Fruit fly (Drosophila melanogaster) whole organism, wandering third instar larva: Measurements from ENCODE around the gene CG7896.

Source experiments
- Abd-B ChIP-seq: fragments of >200 bp; optimal IDR thresholded peaks from 2 replicates; lab custom pipeline; 2017; ENCODE audit warnings: missing biosample characterization, missing genetic modification characterization
- CG32264 ChIP-seq: fragments of 200-800 bp; sonication (Bioruptor generic); optimal IDR thresholded peaks from 2 replicates; lab custom pipeline; 2016; ENCODE audit warnings: missing biosample characterization, missing genetic modification characterization
- CrebA ChIP-seq: fragments of 200-800 bp; sonication (Bioruptor generic); optimal IDR thresholded peaks from 2 replicates; lab custom pipeline; 2016; ENCODE audit warnings: missing biosample characterization, mild to moderate bottlenecking, missing genetic modification characterization, borderline replicate concordance
- Dfd ChIP-seq: fragments of >200 bp; optimal IDR thresholded peaks from 2 replicates; lab custom pipeline; 2017; ENCODE audit warnings: missing biosample characterization, missing genetic modification characterization
- Dif ChIP-seq: fragments of 200-275, 200-300 bp; sonication (Bioruptor generic); optimal IDR thresholded peaks from 2 replicates; lab custom pipeline; 2018; ENCODE audit warnings: missing biosample characterization, missing genetic modification characterization; ENCODE audit not compliant: partially characterized antibody
- GATAd ChIP-seq: sonication (Bioruptor generic); optimal IDR thresholded peaks from 2 replicates; lab custom pipeline; 2016; ENCODE audit warnings: missing biosample characterization, missing genetic modification characterization
- HLH106 ChIP-seq: fragments of 200-800 bp; optimal IDR thresholded peaks from 3 replicates; lab custom pipeline; 2019; ENCODE audit warnings: missing biosample characterization, mild to moderate bottlenecking, missing genetic modification characterization, moderate library complexity
- Hnf4 ChIP-seq: fragments of 200-800 bp; sonication (Bioruptor generic); optimal IDR thresholded peaks from 2 replicates; lab custom pipeline; 2016; ENCODE audit warnings: missing biosample characterization, mild to moderate bottlenecking, missing genetic modification characterization
- Hr78 ChIP-seq: fragments of >200 bp; optimal IDR thresholded peaks from 2 replicates; lab custom pipeline; 2017; ENCODE audit warnings: missing biosample characterization, missing genetic modification characterization
- Hr83 ChIP-seq: fragments of 200-300 bp; sonication (Bioruptor generic); optimal IDR thresholded peaks from 2 replicates; lab custom pipeline; 2016; ENCODE audit warnings: missing biosample characterization, mild to moderate bottlenecking, missing genetic modification characterization, moderate library complexity; ENCODE audit not compliant: poor library complexity, severe bottlenecking
- Jra ChIP-seq: sonication (Bioruptor generic); optimal IDR thresholded peaks from 2 replicates; lab custom pipeline; 2016; ENCODE audit warnings: missing biosample characterization, missing genetic modification characterization
- Mio ChIP-seq: sonication (Bioruptor generic); optimal IDR thresholded peaks from 2 replicates; lab custom pipeline; 2016; ENCODE audit warnings: missing biosample characterization, missing genetic modification characterization
- Myc ChIP-seq: fragments of >200 bp; optimal IDR thresholded peaks from 2 replicates; lab custom pipeline; 2017
- N ChIP-seq: fragments of >200 bp; optimal IDR thresholded peaks from 2 replicates; lab custom pipeline; 2018; ENCODE audit warnings: missing biosample characterization, missing external identifiers, missing genetic modification characterization
- OdsH ChIP-seq: fragments of 200-800 bp; sonication (Bioruptor generic); optimal IDR thresholded peaks from 2 replicates; lab custom pipeline; 2016; ENCODE audit warnings: missing biosample characterization, mild to moderate bottlenecking, missing genetic modification characterization
- Rel ChIP-seq, 2 experiments: fragments of 200-800 bp; sonication (Bioruptor generic) in 1 of 2; optimal IDR thresholded peaks; 2 replicates in 1 of 2; 3 replicates in 1 of 2; lab custom pipeline; 2016 to 2019; ENCODE audit warnings: mild to moderate bottlenecking in 2 of 2, missing biosample characterization in 2 of 2, missing genetic modification characterization in 2 of 2, moderate library complexity in 1 of 2
- Sp1 ChIP-seq: fragments of 200-800 bp; sonication (Bioruptor generic); optimal IDR thresholded peaks from 3 replicates; lab custom pipeline; 2019; ENCODE audit warnings: missing biosample characterization, mild to moderate bottlenecking, missing genetic modification characterization, moderate library complexity
- Vsx2 ChIP-seq: fragments of 200-300, 225-300 bp; sonication (Bioruptor generic); optimal IDR thresholded peaks from 2 replicates; lab custom pipeline; 2018; ENCODE audit warnings: missing biosample characterization, missing genetic modification characterization; ENCODE audit not compliant: partially characterized antibody
- br ChIP-seq: fragments of 200-800 bp; sonication (Bioruptor generic); optimal IDR thresholded peaks from 2 replicates; lab custom pipeline; 2016; ENCODE audit warnings: missing biosample characterization, missing genetic modification characterization
- brk ChIP-seq: fragments of 200-800 bp; sonication (Bioruptor generic); optimal IDR thresholded peaks from 2 replicates; lab custom pipeline; 2016; ENCODE audit warnings: missing biosample characterization, mild to moderate bottlenecking, missing genetic modification characterization
- dl ChIP-seq, 2 experiments: fragments of 175-275, 200-275 bp in 1 of 2; fragments of 200-275 bp in 1 of 2; sonication (Bioruptor generic); optimal IDR thresholded peaks; lab custom pipeline; 2018; ENCODE audit warnings: mild to moderate bottlenecking in 2 of 2, missing biosample characterization in 2 of 2, missing genetic modification characterization in 2 of 2, moderate library complexity in 2 of 2; ENCODE audit not compliant: partially characterized antibody in 2 of 2, insufficient read depth in 1 of 2
- dmrt93B ChIP-seq: fragments of 200-800 bp; sonication (Bioruptor generic); optimal IDR thresholded peaks from 2 replicates; lab custom pipeline; 2018; ENCODE audit warnings: missing biosample characterization, mild to moderate bottlenecking, missing genetic modification characterization
- dsf ChIP-seq: sonication (Bioruptor generic); optimal IDR thresholded peaks from 2 replicates; lab custom pipeline; 2016; ENCODE audit warnings: missing biosample characterization, missing genetic modification characterization, borderline replicate concordance
- ey ChIP-seq: fragments of 200-800 bp; sonication (Bioruptor generic); optimal IDR thresholded peaks from 2 replicates; lab custom pipeline; 2016; ENCODE audit warnings: missing biosample characterization, missing genetic modification characterization
- foxo ChIP-seq, 2 experiments: fragments of 200-800 bp; sonication (Bioruptor generic); optimal IDR thresholded peaks; 2 replicates in 1 of 2; 3 replicates in 1 of 2; lab custom pipeline; 2016 to 2017; ENCODE audit warnings: missing biosample characterization in 2 of 2, missing genetic modification characterization in 2 of 2
- fru ChIP-seq: fragments of 200-800 bp; sonication (Bioruptor generic); optimal IDR thresholded peaks from 3 replicates; lab custom pipeline; 2016; ENCODE audit warnings: missing biosample characterization, mild to moderate bottlenecking, missing genetic modification characterization
- h ChIP-seq: fragments of 200-800 bp; sonication (Bioruptor generic); optimal IDR thresholded peaks from 3 replicates; lab custom pipeline; 2016; ENCODE audit warnings: missing biosample characterization, mild to moderate bottlenecking, missing genetic modification characterization
- jim ChIP-seq: fragments of 175-275, 200-325 bp; sonication (Bioruptor generic); optimal IDR thresholded peaks from 2 replicates; lab custom pipeline; 2016; ENCODE audit warnings: missing biosample characterization, mild to moderate bottlenecking, missing genetic modification characterization
- lola ChIP-seq: fragments of >200 bp; optimal IDR thresholded peaks from 2 replicates; lab custom pipeline; 2017; ENCODE audit warnings: missing biosample characterization, missing genetic modification characterization
- pan ChIP-seq: fragments of >200 bp; optimal IDR thresholded peaks from 2 replicates; lab custom pipeline; 2017
- psq ChIP-seq: fragments of 200-800 bp; sonication (Bioruptor generic); optimal IDR thresholded peaks from 3 replicates; lab custom pipeline; 2017; ENCODE audit warnings: missing biosample characterization, mild to moderate bottlenecking, missing genetic modification characterization, moderate library complexity
- rgr ChIP-seq: fragments of 200-800 bp; sonication (Bioruptor generic); optimal IDR thresholded peaks from 3 replicates; lab custom pipeline; 2016; ENCODE audit warnings: missing biosample characterization, mild to moderate bottlenecking, missing genetic modification characterization
- sage ChIP-seq: fragments of 200-800 bp; sonication (Bioruptor generic); optimal IDR thresholded peaks from 2 replicates; lab custom pipeline; 2016; ENCODE audit warnings: missing biosample characterization, mild to moderate bottlenecking, missing genetic modification characterization
- sv ChIP-seq: fragments of 200-800 bp; sonication (Bioruptor generic); optimal IDR thresholded peaks from 3 replicates; lab custom pipeline; 2016; ENCODE audit warnings: missing biosample characterization, missing genetic modification characterization
- tai ChIP-seq: sonication (Bioruptor generic); optimal IDR thresholded peaks from 2 replicates; lab custom pipeline; 2016; ENCODE audit warnings: missing biosample characterization, missing genetic modification characterization
- usp ChIP-seq: fragments of >200 bp; optimal IDR thresholded peaks from 2 replicates; lab custom pipeline; 2017; ENCODE audit warnings: missing biosample characterization, missing genetic modification characterization
- woc ChIP-seq: sonication (Bioruptor generic); optimal IDR thresholded peaks from 2 replicates; lab custom pipeline; 2016; ENCODE audit warnings: missing biosample characterization, mild to moderate bottlenecking, missing genetic modification characterization

CG7896 gene

dm6 chr3R:30014977-30015514 lies 31.8 kb downstream of the CG7896 start, which contains the start of gene CG7920 (continued):
- TF ChIP-seq sage (no peak), Hnf4 (GFP tag; lab: Kevin White, UChicago) (peak; percentile 58), Abd-B (no peak), dl (GFP tag; optimal IDR thresholded peaks at IDR 0.05; lab: Kevin White, UChicago; ENCODE audit: insufficient read depth in 1 of 2, partially characterized antibody in 2 of 2) (no peak), dsf (GFP tag; lab: Kevin White, UChicago) (no peak), rgr (peak; percentile 56), Myc (lab: Kevin White, UChicago) (peak; percentile 1), GATAd (GFP tag; lab: Kevin White, UChicago) (peak; percentile 82), Dfd (no peak), Jra (GFP tag; lab: Kevin White, UChicago) (peak; percentile 53), N (no peak)

- TF ChIP-seq Rel (GFP tag; optimal IDR thresholded peaks at IDR 0.05; lab: Kevin White, UChicago) (no peak), Rel (tag; optimal IDR thresholded peaks at IDR 0.05; lab: Kevin White, UChicago) (no peak), CrebA (GFP tag; lab: Kevin White, UChicago) (no peak), Dfd (no peak), lola (GFP tag; lab: Kevin White, UChicago) (no peak), foxo (GFP tag; optimal IDR thresholded peaks at IDR 0.05; lab: Kevin White, UChicago) (peak in 1 of 2 experiments; percentile 12), N (no peak), psq (GFP tag; lab: Kevin White, UChicago) (peak; percentile 14), Dif (GFP tag; lab: Kevin White, UChicago) (no peak), Abd-B (no peak), Hr83 (GFP tag; lab: Kevin White, UChicago) (no peak), ey (GFP tag; lab: Kevin White, UChicago) (peak; percentile 20), sage (no peak), usp (no peak), Myc (lab: Kevin White, UChicago) (no peak), Jra (GFP tag; lab: Kevin White, UChicago) (no peak), OdsH (GFP tag; lab: Kevin White, UChicago) (no peak), brk (GFP tag; lab: Kevin White, UChicago) (no peak), dsf (GFP tag; lab: Kevin White, UChicago) (no peak), Hr78 (GFP tag; lab: Kevin White, UChicago) (no peak), GATAd (GFP tag; lab: Kevin White, UChicago) (no peak), br (no peak), Sp1 (GFP tag; lab: Kevin White, UChicago) (peak; percentile 7), h (peak; percentile 38), dmrt93B (no peak), pan (no peak), jim (no peak), rgr (peak; percentile 33), Hnf4 (GFP tag; lab: Kevin White, UChicago) (no peak), CG32264 (GFP tag; lab: Kevin White, UChicago) (no peak), Mio (GFP tag; lab: Kevin White, UChicago) (no peak), tai (GFP tag; lab: Kevin White, UChicago) (no peak), sv (no peak), dl (GFP tag; optimal IDR thresholded peaks at IDR 0.05; lab: Kevin White, UChicago; ENCODE audit: insufficient read depth in 1 of 2, partially characterized antibody in 2 of 2) (no peak), HLH106 (no peak), fru (GFP tag; lab: Kevin White, UChicago) (peak; percentile 22)
- TF ChIP-seq, all 38 proteins: peak for 7
Observed at dm6 chr3R:30021009-30021408, 37.8 kb downstream of the CG7896 start.

- no peak for TF ChIP-seq sv
- TF ChIP-seq GATAd (GFP tag; lab: Kevin White, UChicago) = no peak
- peak; percentile 81 for TF ChIP-seq Dif (GFP tag; lab: Kevin White, UChicago)
- TF ChIP-seq h = no peak
- TF ChIP-seq dl (GFP tag; optimal IDR thresholded peaks at IDR 0.05; lab: Kevin White, UChicago; ENCODE audit: insufficient read depth in 1 of 2, partially characterized antibody in 2 of 2) = peak in 1 of 2 experiments; percentile 41
- no peak for TF ChIP-seq dsf (GFP tag; lab: Kevin White, UChicago)
- peak; percentile 11 for TF ChIP-seq psq (GFP tag; lab: Kevin White, UChicago)
- TF ChIP-seq foxo (GFP tag; optimal IDR thresholded peaks at IDR 0.05; lab: Kevin White, UChicago) = no peak
- TF ChIP-seq fru (GFP tag; lab: Kevin White, UChicago) = no peak
- TF ChIP-seq ey (GFP tag; lab: Kevin White, UChicago) = no peak
- TF ChIP-seq Rel (GFP tag; optimal IDR thresholded peaks at IDR 0.05; lab: Kevin White, UChicago) = no peak
- peak; percentile 70 for TF ChIP-seq Rel (tag; optimal IDR thresholded peaks at IDR 0.05; lab: Kevin White, UChicago)
- peak; percentile 26 for TF ChIP-seq Vsx2 (GFP tag; lab: Kevin White, UChicago)
- peak; percentile 59 for TF ChIP-seq Jra (GFP tag; lab: Kevin White, UChicago)
- TF ChIP-seq woc (GFP tag; lab: Kevin White, UChicago) = no peak
- TF ChIP-seq br = peak; percentile 19
- peak; percentile 57 for TF ChIP-seq Sp1 (GFP tag; lab: Kevin White, UChicago)
- no peak for TF ChIP-seq tai (GFP tag; lab: Kevin White, UChicago)
- TF ChIP-seq lola (GFP tag; lab: Kevin White, UChicago) = no peak
- TF ChIP-seq CG32264 (GFP tag; lab: Kevin White, UChicago) = no peak
Observed at dm6 chr3R:30021559-30022451, 38.6 kb downstream of the CG7896 start, which contains the start of gene Mgat2. TSS of gene Mgat2 (minus strand) at chr3R:30022221.
